Worm (Caenorhabditis elegans) whole organism, L2 larva: ENCODE measurements around the gene sre-10.

ENCODE experiments used
- C34F6.9 ChIP-seq: fragments of 150-350 bp; optimal IDR thresholded peaks from 2 replicates; lab custom pipeline; 2014; ENCODE audit warnings: missing biosample characterization, missing genetic modification characterization
- F13H6.1 ChIP-seq: sonication (generic microtip); optimal IDR thresholded peaks from 2 replicates; lab custom pipeline; 2016; ENCODE audit warnings: missing genetic modification characterization, missing compliant biosample characterization
- R02D3.7 ChIP-seq: fragments of 150-350 bp; optimal IDR thresholded peaks from 2 replicates; lab custom pipeline; 2014; ENCODE audit warnings: missing biosample characterization, missing genetic modification characterization
- Y55F3AM.14 ChIP-seq: fragments of 200-800 bp; sonication (Bioruptor generic); optimal IDR thresholded peaks from 2 replicates; lab custom pipeline; 2018; ENCODE audit warnings: mild to moderate bottlenecking, missing genetic modification characterization, missing compliant biosample characterization
- alr-1 ChIP-seq: fragments of 150-350 bp; optimal IDR thresholded peaks from 2 replicates; lab custom pipeline; 2014; ENCODE audit warnings: missing biosample characterization, missing genetic modification characterization
- aly-2 ChIP-seq: fragments of 150-350 bp; optimal IDR thresholded peaks from 2 replicates; lab custom pipeline; 2014; ENCODE audit warnings: missing biosample characterization, missing genetic modification characterization
- ama-1 ChIP-seq: fragments of 150-350 bp; optimal IDR thresholded peaks from 2 replicates; lab custom pipeline; 2018; ENCODE audit warnings: inconsistent platforms
- blmp-1 ChIP-seq: sonication (generic microtip); optimal IDR thresholded peaks from 2 replicates; lab custom pipeline; 2017; ENCODE audit warnings: missing genetic modification characterization, mild to moderate bottlenecking, missing compliant biosample characterization, antibody characterized with exemption, moderate library complexity; ENCODE audit not compliant: insufficient read depth
- crh-2 ChIP-seq: sonication (generic microtip); optimal IDR thresholded peaks from 2 replicates; lab custom pipeline; 2017; ENCODE audit warnings: missing biosample characterization, missing genetic modification characterization
- egl-27 ChIP-seq: sonication (generic microtip); optimal IDR thresholded peaks from 3 replicates; lab custom pipeline; 2017; ENCODE audit warnings: missing biosample characterization, missing genetic modification reagents, missing genetic modification characterization
- elt-1 ChIP-seq: fragments of 150-350 bp; optimal IDR thresholded peaks from 2 replicates; lab custom pipeline; 2014; ENCODE audit warnings: missing biosample characterization, missing genetic modification characterization
- elt-3 ChIP-seq: sonication (generic microtip); optimal IDR thresholded peaks from 2 replicates; lab custom pipeline; 2017; ENCODE audit warnings: missing biosample characterization, missing genetic modification characterization
- fos-1 ChIP-seq: fragments of 150-350 bp; optimal IDR thresholded peaks from 2 replicates; lab custom pipeline; 2014; ENCODE audit warnings: missing biosample characterization, missing genetic modification characterization
- gmeb-1 ChIP-seq: fragments of 150-350 bp; optimal IDR thresholded peaks from 2 replicates; lab custom pipeline; 2014; ENCODE audit warnings: missing biosample characterization, missing genetic modification characterization
- lin-11 ChIP-seq: fragments of 150-350 bp; sonication (generic microtip); optimal IDR thresholded peaks from 2 replicates; lab custom pipeline; 2014; ENCODE audit warnings: missing biosample characterization, missing genetic modification characterization, inconsistent platforms, mixed read lengths
- lin-13 ChIP-seq: fragments of 150-350 bp; optimal IDR thresholded peaks from 2 replicates; lab custom pipeline; 2014; ENCODE audit warnings: missing biosample characterization, missing genetic modification reagents, missing genetic modification characterization
- lin-39 ChIP-seq: fragments of 150-350 bp; optimal IDR thresholded peaks from 2 replicates; lab custom pipeline; 2014; ENCODE audit warnings: missing biosample characterization, missing genetic modification reagents, missing genetic modification characterization
- lsy-2 ChIP-seq, 2 experiments: fragments of 150-350 bp in 1 of 2; sonication (generic microtip) in 1 of 2; optimal IDR thresholded peaks; 2 replicates each; lab custom pipeline; 2014 to 2017; ENCODE audit warnings: missing biosample characterization in 2 of 2, missing genetic modification characterization in 2 of 2
- mdl-1 ChIP-seq, 2 experiments: fragments of 150-350 bp in 1 of 2; sonication (generic microtip) in 1 of 2; optimal IDR thresholded peaks; 2 replicates each; lab custom pipeline; 2017; ENCODE audit warnings: missing biosample characterization in 2 of 2, missing genetic modification characterization in 2 of 2
- nhr-11 ChIP-seq: fragments of 150-350 bp; optimal IDR thresholded peaks from 2 replicates; lab custom pipeline; 2014; ENCODE audit warnings: missing biosample characterization, missing genetic modification characterization
- nhr-129 ChIP-seq: fragments of 150-350 bp; optimal IDR thresholded peaks from 2 replicates; lab custom pipeline; 2014; ENCODE audit warnings: missing biosample characterization, missing genetic modification characterization
- nhr-21 ChIP-seq: fragments of 150-350 bp; optimal IDR thresholded peaks from 2 replicates; lab custom pipeline; 2014; ENCODE audit warnings: missing biosample characterization, missing genetic modification characterization
- nhr-23 ChIP-seq: fragments of 150-350 bp; optimal IDR thresholded peaks from 2 replicates; lab custom pipeline; 2014; ENCODE audit warnings: missing biosample characterization, missing genetic modification reagents, missing genetic modification characterization
- nhr-237 ChIP-seq: fragments of 150-350 bp; optimal IDR thresholded peaks from 2 replicates; lab custom pipeline; 2014; ENCODE audit warnings: missing biosample characterization, missing genetic modification characterization
- nhr-25 ChIP-seq: fragments of 150-350 bp; sonication (generic microtip); optimal IDR thresholded peaks from 3 replicates; lab custom pipeline; 2014; ENCODE audit warnings: missing biosample characterization, missing genetic modification characterization
- nhr-6 ChIP-seq: fragments of 150-350 bp; optimal IDR thresholded peaks from 2 replicates; lab custom pipeline; 2014; ENCODE audit warnings: missing biosample characterization, missing genetic modification characterization
- nhr-77 ChIP-seq: fragments of 150-350 bp; optimal IDR thresholded peaks from 2 replicates; lab custom pipeline; 2014; ENCODE audit warnings: missing biosample characterization, missing genetic modification characterization
- peb-1 ChIP-seq: fragments of 150-350 bp; optimal IDR thresholded peaks from 2 replicates; lab custom pipeline; 2014; ENCODE audit warnings: missing biosample characterization, missing genetic modification characterization
- sem-4 ChIP-seq: fragments of 150-350 bp; optimal IDR thresholded peaks from 2 replicates; lab custom pipeline; 2014; ENCODE audit warnings: missing biosample characterization, missing genetic modification reagents, missing genetic modification characterization
- sma-3 ChIP-seq: sonication (generic microtip); optimal IDR thresholded peaks from 2 replicates; lab custom pipeline; 2016; ENCODE audit warnings: missing genetic modification reagents, missing genetic modification characterization, missing compliant biosample characterization
- sma-9 ChIP-seq, 2 experiments: fragments of 150-350 bp in 1 of 2; sonication (generic microtip) in 1 of 2; optimal IDR thresholded peaks; 2 replicates each; lab custom pipeline; 2014 to 2016; ENCODE audit warnings: missing genetic modification characterization in 2 of 2, mild to moderate bottlenecking in 1 of 2, missing biosample characterization in 1 of 2, missing compliant biosample characterization in 1 of 2, missing genetic modification reagents in 1 of 2, moderate library complexity in 1 of 2
- snpc-4 ChIP-seq: fragments of 150-350 bp; optimal IDR thresholded peaks from 2 replicates; lab custom pipeline; 2014; ENCODE audit warnings: missing biosample characterization, missing genetic modification characterization
- unc-55 ChIP-seq: fragments of 150-350 bp; sonication (generic microtip); optimal IDR thresholded peaks from 3 replicates; lab custom pipeline; 2014; ENCODE audit warnings: missing biosample characterization, missing genetic modification reagents, missing genetic modification characterization
- unc-62 ChIP-seq: fragments of 150-350 bp; optimal IDR thresholded peaks from 2 replicates; lab custom pipeline; 2014; ENCODE audit warnings: missing biosample characterization, missing genetic modification reagents, missing genetic modification characterization
- zag-1 ChIP-seq: fragments of 150-350 bp; optimal IDR thresholded peaks from 2 replicates; lab custom pipeline; 2014; ENCODE audit warnings: missing biosample characterization, missing genetic modification characterization
- ztf-11 ChIP-seq: sonication (generic microtip); optimal IDR thresholded peaks from 2 replicates; lab custom pipeline; 2017; ENCODE audit warnings: missing biosample characterization, missing genetic modification characterization
- ztf-4 ChIP-seq: fragments of 150-350 bp; optimal IDR thresholded peaks from 2 replicates; lab custom pipeline; 2014; ENCODE audit warnings: missing biosample characterization, missing genetic modification characterization

Gene sre-10

DNA sequence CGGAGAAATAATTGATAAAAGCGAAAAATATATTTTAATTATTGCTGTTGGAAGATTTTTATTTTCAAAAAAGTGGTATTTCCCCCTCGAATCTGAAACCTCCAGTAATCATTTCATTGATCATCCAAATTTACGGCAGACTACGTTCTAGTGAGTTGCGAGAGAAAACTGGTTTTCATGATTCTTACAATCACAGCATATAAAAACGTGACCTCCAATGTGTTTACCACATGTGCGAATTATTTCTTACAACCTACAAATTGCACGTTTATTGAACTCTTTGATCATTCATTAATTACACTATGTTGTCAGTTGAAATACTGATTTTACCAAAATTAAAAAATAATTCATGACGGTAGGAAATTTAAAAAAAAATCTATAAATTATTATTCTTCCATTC lies 43.1 kb upstream of the sre-10 start (continued):
- TF ChIP-seq crh-2 (tag; lab: Kevin White, UChicago) (peak; percentile 74), aly-2 (tag; lab: Kevin White, UChicago) (no peak), nhr-237 (no peak), unc-62 (GFP tag; lab: Kevin White, UChicago) (no peak)

DNA sequence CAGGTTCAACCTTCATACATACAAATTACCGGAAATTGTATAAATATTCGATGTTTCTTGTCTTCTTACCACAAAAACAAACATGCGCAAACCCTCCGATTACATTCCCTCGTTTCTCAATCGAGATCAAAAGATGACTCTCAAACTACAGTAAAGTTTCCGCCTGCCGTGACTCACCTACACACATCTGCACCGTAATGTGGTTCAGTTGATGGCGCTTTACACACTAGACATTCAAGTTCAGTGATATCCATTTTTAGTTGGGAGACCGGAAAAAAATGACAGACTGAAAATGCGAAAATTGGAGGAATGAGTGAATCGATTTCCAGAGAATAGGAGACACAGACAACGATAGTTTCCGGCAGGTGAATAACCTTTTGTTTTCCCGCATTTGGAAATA lies 41.1 kb upstream of the sre-10 start, which contains the start of gene nhr-286:
nhr-286 (minus strand) TSS at position 324 of the 400 bp plus-strand sequence.
- TF ChIP-seq nhr-25 (tag; lab: Kevin White, UChicago) (no peak), C34F6.9 (tag; lab: Kevin White, UChicago) (no peak), lin-13 (GFP tag; lab: Kevin White, UChicago) (no peak), nhr-77 (no peak), elt-1 (no peak), nhr-6 (tag; lab: Kevin White, UChicago) (no peak), lin-11 (tag; lab: Kevin White, UChicago) (no peak), alr-1 (tag; lab: Kevin White, UChicago) (no peak), ztf-11 (tag; lab: Kevin White, UChicago) (no peak), ztf-4 (tag; lab: Kevin White, UChicago) (no peak)

DNA sequence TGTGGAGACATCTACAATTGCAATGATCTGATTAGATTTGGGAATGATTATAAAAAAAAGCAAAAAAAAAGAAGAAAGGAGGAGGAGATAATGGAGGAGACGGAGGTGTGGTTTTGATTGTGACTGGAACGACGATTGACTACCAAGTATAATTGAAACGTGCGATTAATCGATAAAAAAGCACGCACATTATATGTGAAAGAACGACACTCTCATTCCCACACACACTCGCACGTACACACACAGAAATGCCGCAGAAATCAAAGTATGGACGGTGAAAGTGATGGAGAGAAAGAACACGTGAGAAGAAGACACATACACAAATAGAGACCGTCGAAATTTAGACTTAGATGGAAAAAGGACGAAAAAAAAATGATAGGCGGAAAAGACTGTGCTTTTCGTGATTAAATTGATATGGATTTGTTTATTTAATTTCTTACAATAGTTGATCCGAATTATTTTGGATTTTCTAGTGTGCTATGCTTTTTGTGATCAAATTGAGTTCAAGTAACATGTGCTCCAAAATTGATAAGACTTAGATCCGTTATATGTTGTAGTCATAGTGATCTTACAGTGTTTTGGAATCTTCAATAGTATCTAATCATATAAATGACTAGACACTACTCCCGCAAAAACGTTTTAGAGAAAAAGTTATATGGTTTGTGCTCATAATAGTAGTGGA lies 38.5 kb upstream of the sre-10 start, which contains the start of gene nhr-135:
nhr-135 (minus strand) TSS at position 51 of the 682 bp plus-strand sequence.
- peak; percentile 70 for TF ChIP-seq sma-3 (GFP tag; lab: Kevin White, UChicago)
- peak; percentile 71 for TF ChIP-seq nhr-129 (tag; lab: Kevin White, UChicago)
- TF ChIP-seq gmeb-1 (tag; lab: Kevin White, UChicago): peak; percentile 56
- no peak for TF ChIP-seq sem-4
- peak; percentile 82 for TF ChIP-seq fos-1
- no peak for TF ChIP-seq snpc-4
- TF ChIP-seq lsy-2 (tag; optimal IDR thresholded peaks at IDR 0.05; lab: Kevin White, UChicago): peak in 1 of 2 experiments; percentile 31
- TF ChIP-seq sma-9 (GFP tag; optimal IDR thresholded peaks at IDR 0.05; lab: Kevin White, UChicago): peak; percentile 86
- TF ChIP-seq sma-9 (tag; optimal IDR thresholded peaks at IDR 0.05; lab: Kevin White, UChicago): no peak
- peak; percentile 55 for TF ChIP-seq nhr-21 (tag; lab: Kevin White, UChicago)
- TF ChIP-seq ama-1 (lab: Kevin White, UChicago): peak; percentile 5
- peak; percentile 80 for TF ChIP-seq crh-2 (tag; lab: Kevin White, UChicago)
- TF ChIP-seq nhr-11 (tag; lab: Kevin White, UChicago): no peak
- TF ChIP-seq mdl-1 (tag; optimal IDR thresholded peaks at IDR 0.05; lab: Kevin White, UChicago): peak; percentile 52 to 76
- no peak for TF ChIP-seq peb-1 (tag; lab: Kevin White, UChicago)
- TF ChIP-seq lin-39 (tag; lab: Kevin White, UChicago): no peak
- TF ChIP-seq egl-27 (tag; lab: Kevin White, UChicago): peak; percentile 15
- peak; percentile 92 for TF ChIP-seq blmp-1 (tag; lab: Kevin White, UChicago)
- TF ChIP-seq F13H6.1 (tag; lab: Kevin White, UChicago): peak; percentile 56
- peak; percentile 70 for TF ChIP-seq nhr-25 (tag; lab: Kevin White, UChicago)
- TF ChIP-seq R02D3.7: no peak
- peak; percentile 32 for TF ChIP-seq C34F6.9 (tag; lab: Kevin White, UChicago)
- TF ChIP-seq Y55F3AM.14 (GFP tag; lab: Kevin White, UChicago): peak; percentile 7

DNA sequence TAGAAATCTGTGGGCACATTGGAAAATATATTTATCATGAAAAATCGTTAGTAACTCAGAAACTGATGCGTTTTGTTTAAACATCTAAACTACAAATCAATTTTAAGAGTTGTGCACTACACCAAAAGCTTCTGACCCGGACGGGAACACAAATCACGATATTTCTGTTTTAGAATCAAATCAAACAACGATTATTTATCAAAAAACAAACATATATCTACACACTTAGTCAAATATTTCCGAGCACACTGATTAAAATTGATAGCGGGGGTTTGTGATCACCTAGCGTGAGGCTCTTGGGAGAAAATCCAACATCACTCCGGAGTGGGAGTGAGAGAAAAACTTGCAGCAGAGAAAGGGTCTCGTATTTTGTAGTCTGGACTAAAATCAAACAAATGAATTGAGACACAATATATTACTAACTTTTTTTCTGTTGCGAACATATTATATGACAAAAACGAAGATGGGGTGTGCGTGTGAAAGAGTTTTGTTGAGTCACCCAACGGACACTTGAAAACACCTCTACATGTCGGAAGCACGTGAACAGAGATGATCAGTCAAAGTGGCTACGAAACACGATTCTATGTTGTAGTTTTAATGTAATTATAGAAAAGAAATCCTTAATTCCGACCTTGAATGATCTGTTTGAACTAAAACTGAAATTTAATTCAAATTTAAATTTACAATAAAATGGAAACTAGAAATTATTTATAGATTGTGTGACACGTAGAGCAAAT lies 36.9 kb upstream of the sre-10 start:
- TF ChIP-seq unc-55 (GFP tag; lab: Kevin White, UChicago) (no peak), zag-1 (tag; lab: Kevin White, UChicago) (no peak), alr-1 (tag; lab: Kevin White, UChicago) (no peak), elt-1 (no peak), blmp-1 (tag; lab: Kevin White, UChicago) (no peak), Y55F3AM.14 (GFP tag; lab: Kevin White, UChicago) (no peak), elt-3 (no peak), nhr-77 (no peak), lin-39 (tag; lab: Kevin White, UChicago) (no peak), crh-2 (tag; lab: Kevin White, UChicago) (peak; percentile 16), sem-4 (no peak), F13H6.1 (tag; lab: Kevin White, UChicago) (peak; percentile 35), mdl-1 (tag; optimal IDR thresholded peaks at IDR 0.05; lab: Kevin White, UChicago) (no peak), lin-11 (tag; lab: Kevin White, UChicago) (no peak), nhr-11 (tag; lab: Kevin White, UChicago) (no peak), sma-9 (GFP tag; optimal IDR thresholded peaks at IDR 0.05; lab: Kevin White, UChicago) (peak; percentile 38), sma-9 (tag; optimal IDR thresholded peaks at IDR 0.05; lab: Kevin White, UChicago) (no peak), sma-3 (GFP tag; lab: Kevin White, UChicago) (peak; percentile 14), nhr-23 (tag; lab: Kevin White, UChicago) (no peak), fos-1 (peak; percentile 23)
